Worm (Caenorhabditis elegans): Measurements from ENCODE around the gene tmem-120.

tmem-120 gene

DNA sequence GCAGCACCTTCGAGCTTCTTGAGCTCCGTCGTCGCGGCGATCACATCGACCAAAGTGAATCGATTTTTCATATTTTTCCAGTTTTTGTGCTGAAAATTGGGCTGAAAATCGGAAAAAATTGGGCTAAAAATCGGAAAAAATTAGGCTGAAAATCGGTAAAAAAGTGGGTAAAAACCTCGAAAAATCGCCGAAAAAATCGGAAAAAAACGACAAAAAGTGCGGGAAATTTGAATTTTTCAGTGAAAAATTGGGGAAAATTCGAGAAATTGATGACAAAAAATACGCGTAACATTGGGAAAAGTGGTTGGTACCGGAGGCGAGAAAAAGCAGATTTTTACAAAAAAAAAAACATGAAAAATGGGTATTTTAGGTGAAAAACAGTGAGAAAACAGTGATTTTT is 34.4 kb downstream of the tmem-120 start, which contains the start of gene Y82E9BR.18:
TSS of gene Y82E9BR.18 (minus strand) at position 101 of the 400 bp plus-strand sequence.
- TF ChIP-seq elt-1 (tag; optimal IDR thresholded peaks at IDR 0.05) (no peak), nhr-237 (tag; optimal IDR thresholded peaks at IDR 0.05) (no peak), sma-3 (GFP tag; optimal IDR thresholded peaks at IDR 0.05) (no peak), mab-5 (tag; optimal IDR thresholded peaks at IDR 0.05) (no peak), ztf-4 (tag; optimal IDR thresholded peaks at IDR 0.05) (no peak), mdl-1 (tag; optimal IDR thresholded peaks at IDR 0.05) (no peak), ceh-82 (tag; optimal IDR thresholded peaks at IDR 0.05) (no peak), nhr-129 (tag; optimal IDR thresholded peaks at IDR 0.05) (no peak), lin-13 (GFP tag; optimal IDR thresholded peaks at IDR 0.05) (no peak), ama-1 (optimal IDR thresholded peaks at IDR 0.05) (no peak), Y55F3AM.14 (GFP tag; optimal IDR thresholded peaks at IDR 0.05) (no peak), skn-1 (tag; optimal IDR thresholded peaks at IDR 0.05) (no peak), crh-2 (tag; optimal IDR thresholded peaks at IDR 0.05) (no peak), blmp-1 (tag; optimal IDR thresholded peaks at IDR 0.05; ENCODE audit: insufficient read depth) (no peak), snpc-4 (tag; optimal IDR thresholded peaks at IDR 0.05) (no peak), unc-39 (tag; optimal IDR thresholded peaks at IDR 0.05) (no peak), nhr-25 (tag; optimal IDR thresholded peaks at IDR 0.05) (no peak)

DNA sequence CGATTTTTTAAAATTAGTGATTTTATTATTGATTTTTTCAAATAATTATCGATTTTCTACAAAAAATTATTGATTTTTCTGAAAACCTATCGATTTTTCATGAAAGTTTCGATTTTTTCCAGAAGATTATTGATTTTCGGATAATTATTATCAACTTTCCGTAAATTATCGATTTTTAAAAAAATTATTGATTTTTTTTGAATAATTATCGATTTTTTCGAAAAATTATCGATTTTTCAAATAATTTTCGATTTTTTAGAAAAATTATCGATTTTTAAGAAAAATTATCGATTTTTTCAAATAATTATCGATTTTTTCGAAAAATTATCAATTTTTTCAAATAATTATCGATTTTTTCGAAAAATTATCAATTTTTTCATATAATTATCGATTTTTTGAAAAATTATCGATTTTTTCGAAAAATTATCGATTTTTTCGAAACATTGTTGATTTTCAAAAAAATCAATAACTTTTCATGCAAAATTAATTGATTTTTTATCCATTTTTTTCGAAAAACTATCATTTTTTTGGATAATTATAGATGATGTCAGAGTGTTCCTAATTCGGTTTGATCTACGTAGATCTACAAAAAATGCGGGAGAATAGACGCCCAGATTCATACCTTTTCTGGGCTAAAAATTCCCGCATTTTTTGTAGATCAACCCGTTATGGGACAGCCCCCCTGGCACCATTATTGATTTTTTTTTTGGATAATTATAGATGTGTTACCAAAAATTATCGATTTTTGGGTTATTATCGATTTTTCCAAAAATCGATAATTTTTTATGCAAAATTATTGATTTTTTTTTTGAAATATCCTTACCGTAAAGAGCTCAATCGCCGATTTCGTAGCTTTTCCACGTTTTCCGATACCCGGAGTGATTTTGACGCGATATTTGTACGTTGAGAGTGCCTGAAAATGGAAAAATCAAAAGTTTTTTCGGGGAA is 49.2 kb downstream of the tmem-120 start:
- TF ChIP-seq mab-5 (tag; optimal IDR thresholded peaks at IDR 0.05): no peak
- no peak for TF ChIP-seq peb-1 (tag; optimal IDR thresholded peaks at IDR 0.05)
- no peak for TF ChIP-seq egl-27 (tag; optimal IDR thresholded peaks at IDR 0.05)

Measured in whole organism, L2 larva.